Fruit fly (Drosophila melanogaster) whole organism, prepupa: ENCODE results near the gene CG11723.

Experiments
- Blimp-1 ChIP-seq: fragments of 200-800 bp; sonication (Bioruptor generic); optimal IDR thresholded peaks from 3 replicates; lab custom pipeline; 2017; ENCODE audit warnings: missing biosample characterization, missing genetic modification characterization, mild to moderate bottlenecking, moderate library complexity, missing genetic modification reagents
- CG10631 ChIP-seq: fragments of 200-800 bp; sonication (Bioruptor generic); optimal IDR thresholded peaks from 2 replicates; lab custom pipeline; 2016; ENCODE audit warnings: missing biosample characterization, missing genetic modification characterization
- CG10669 ChIP-seq: fragments of 200-800 bp; sonication (Bioruptor generic); optimal IDR thresholded peaks from 3 replicates; lab custom pipeline; 2018; ENCODE audit warnings: missing biosample characterization, mild to moderate bottlenecking, missing genetic modification characterization, moderate library complexity
- CG11294 ChIP-seq: fragments of 200-800 bp; sonication (Bioruptor generic); IDR thresholded peaks from 2 replicates; pipeline ENCODE4 v1.3.6; 2022; ENCODE audit warnings: missing biosample characterization, missing genetic modification characterization
- CG11762 ChIP-seq: fragments of 200-800 bp; sonication (Bioruptor generic); optimal IDR thresholded peaks from 3 replicates; lab custom pipeline; 2016; ENCODE audit warnings: missing biosample characterization, missing genetic modification characterization; ENCODE audit not compliant: insufficient read depth
- CG1621 ChIP-seq: fragments of 200-800 bp; sonication (Bioruptor generic); optimal IDR thresholded peaks from 3 replicates; lab custom pipeline; 2018; ENCODE audit warnings: missing biosample characterization, mild to moderate bottlenecking, missing genetic modification characterization
- CG3032 ChIP-seq: fragments of 200-800 bp; optimal IDR thresholded peaks from 2 replicates; lab custom pipeline; 2019; ENCODE audit warnings: missing biosample characterization, mild to moderate bottlenecking, missing genetic modification characterization, moderate library complexity
- CG31627 ChIP-seq: fragments of 200-800 bp; sonication (Bioruptor generic); optimal IDR thresholded peaks from 3 replicates; lab custom pipeline; 2016; ENCODE audit warnings: missing biosample characterization, missing genetic modification characterization
- CG34406 ChIP-seq: fragments of 200-800 bp; sonication (Bioruptor generic); optimal IDR thresholded peaks from 3 replicates; lab custom pipeline; 2016; ENCODE audit warnings: missing biosample characterization, missing genetic modification characterization
- CG3919 ChIP-seq: fragments of 200-800 bp; sonication (Bioruptor generic); optimal IDR thresholded peaks from 3 replicates; lab custom pipeline; 2016; ENCODE audit warnings: missing biosample characterization, missing genetic modification characterization
- CG4318 ChIP-seq: fragments of 200-800 bp; sonication (Bioruptor generic); optimal IDR thresholded peaks from 3 replicates; lab custom pipeline; 2017; ENCODE audit warnings: missing biosample characterization, mild to moderate bottlenecking, missing genetic modification characterization
- CG6163 ChIP-seq: fragments of 200-800 bp; sonication (Bioruptor generic); IDR thresholded peaks from 3 replicates; pipeline ENCODE4 v1.3.6; 2022; ENCODE audit warnings: missing biosample characterization, missing genetic modification characterization
- CG6276 ChIP-seq: fragments of 200-800 bp; sonication (Bioruptor generic); optimal IDR thresholded peaks from 2 replicates; lab custom pipeline; 2017; ENCODE audit warnings: missing biosample characterization, mild to moderate bottlenecking, missing genetic modification characterization
- CG6792 ChIP-seq: fragments of 200-800 bp; sonication (Bioruptor generic); optimal IDR thresholded peaks from 3 replicates; lab custom pipeline; 2016; ENCODE audit warnings: missing biosample characterization, missing genetic modification characterization
- CG6808 ChIP-seq: fragments of 200-800 bp; sonication (Bioruptor generic); optimal IDR thresholded peaks from 3 replicates; lab custom pipeline; 2017; ENCODE audit warnings: missing biosample characterization, missing genetic modification characterization, mild to moderate bottlenecking, moderate library complexity, missing genetic modification reagents
- CG6854 ChIP-seq: fragments of 200-800 bp; sonication (Bioruptor generic); optimal IDR thresholded peaks from 2 replicates; lab custom pipeline; 2017; ENCODE audit warnings: missing biosample characterization, mild to moderate bottlenecking, missing genetic modification characterization
- CG7368 ChIP-seq: fragments of 200-800 bp; sonication (Bioruptor generic); optimal IDR thresholded peaks from 3 replicates; lab custom pipeline; 2016; ENCODE audit warnings: missing biosample characterization, missing genetic modification characterization
- CG8119 ChIP-seq: fragments of 200-800 bp; sonication (Bioruptor generic); IDR thresholded peaks from 3 replicates; pipeline ENCODE4 v1.3.6; 2022; ENCODE audit warnings: missing biosample characterization, missing genetic modification characterization
- CG8319 ChIP-seq: fragments of 200-800 bp; sonication (Bioruptor generic); optimal IDR thresholded peaks from 3 replicates; lab custom pipeline; 2016; ENCODE audit warnings: missing biosample characterization, missing genetic modification characterization
- CG8632 ChIP-seq: fragments of 200-800 bp; sonication (Bioruptor generic); optimal IDR thresholded peaks from 3 replicates; lab custom pipeline; 2016; ENCODE audit warnings: missing biosample characterization, missing genetic modification characterization
- CG9139 ChIP-seq: fragments of 200-800 bp; sonication (Bioruptor generic); optimal IDR thresholded peaks from 3 replicates; lab custom pipeline; 2017; ENCODE audit warnings: missing biosample characterization, mild to moderate bottlenecking, missing genetic modification characterization
- Eip75B ChIP-seq: fragments of 200-800 bp; sonication (Bioruptor generic); optimal IDR thresholded peaks from 3 replicates; lab custom pipeline; 2016; ENCODE audit warnings: missing biosample characterization, missing genetic modification characterization
- Eip78C ChIP-seq: fragments of 200-800 bp; sonication (Bioruptor generic); peaks from one replicate; lab custom pipeline; 2016; ENCODE audit warnings: missing biosample characterization, missing genetic modification characterization
- Eip93F ChIP-seq: fragments of 200-800 bp; sonication (Bioruptor generic); optimal IDR thresholded peaks from 2 replicates; lab custom pipeline; 2016; ENCODE audit warnings: missing biosample characterization, mild to moderate bottlenecking, missing genetic modification characterization
- Ets21C ChIP-seq: fragments of 200-800 bp; sonication (Bioruptor generic); optimal IDR thresholded peaks from 3 replicates; lab custom pipeline; 2016; ENCODE audit warnings: missing biosample characterization, missing genetic modification characterization
- Ets96B ChIP-seq: fragments of 200-800 bp; optimal IDR thresholded peaks from 2 replicates; lab custom pipeline; 2019; ENCODE audit warnings: missing biosample characterization, mild to moderate bottlenecking, missing genetic modification characterization, moderate library complexity
- Gug ChIP-seq: fragments of 200-800 bp; sonication (Bioruptor generic); IDR thresholded peaks from 2 replicates; pipeline ENCODE4 v1.3.6; 2022; ENCODE audit warnings: missing biosample characterization, missing genetic modification characterization
- Hr38 ChIP-seq: sonication (Bioruptor generic); optimal IDR thresholded peaks from 2 replicates; lab custom pipeline; 2016; ENCODE audit warnings: missing biosample characterization, missing genetic modification characterization
- Hr39 ChIP-seq: fragments of 200-800 bp; sonication (Bioruptor generic); optimal IDR thresholded peaks from 2 replicates; lab custom pipeline; 2016; ENCODE audit warnings: missing biosample characterization, missing genetic modification characterization
- Hr4 ChIP-seq: fragments of 200-800 bp; sonication (Bioruptor generic); optimal IDR thresholded peaks from 3 replicates; lab custom pipeline; 2016; ENCODE audit warnings: missing biosample characterization, missing genetic modification characterization
- Met ChIP-seq: fragments of 200-800 bp; sonication (Bioruptor generic); optimal IDR thresholded peaks from 3 replicates; lab custom pipeline; 2016; ENCODE audit warnings: missing biosample characterization, missing genetic modification characterization
- OdsH ChIP-seq: fragments of 200-800 bp; sonication (Bioruptor generic); optimal IDR thresholded peaks from 3 replicates; lab custom pipeline; 2016; ENCODE audit warnings: missing biosample characterization, missing genetic modification characterization
- Smox ChIP-seq: fragments of 200-800 bp; sonication (Bioruptor generic); optimal IDR thresholded peaks from 3 replicates; lab custom pipeline; 2016; ENCODE audit warnings: missing biosample characterization, missing genetic modification characterization
- Sox14 ChIP-seq: fragments of 200-800 bp; sonication (Bioruptor generic); optimal IDR thresholded peaks from 3 replicates; lab custom pipeline; 2016; ENCODE audit warnings: missing biosample characterization, missing genetic modification characterization
- achi ChIP-seq: fragments of 200-800 bp; sonication (Bioruptor generic); optimal IDR thresholded peaks from 3 replicates; lab custom pipeline; 2016; ENCODE audit warnings: missing biosample characterization, missing genetic modification characterization
- acj6 ChIP-seq: fragments of 200-800 bp; sonication (Bioruptor generic); optimal IDR thresholded peaks from 3 replicates; lab custom pipeline; 2016; ENCODE audit warnings: missing biosample characterization, missing genetic modification characterization
- dac ChIP-seq: fragments of 200-800 bp; sonication (Bioruptor generic); optimal IDR thresholded peaks from 2 replicates; lab custom pipeline; 2017; ENCODE audit warnings: missing biosample characterization, mild to moderate bottlenecking, missing genetic modification characterization
- eg ChIP-seq: fragments of 200-800 bp; sonication (Bioruptor generic); IDR thresholded peaks from 3 replicates; pipeline ENCODE4 v1.3.6; 2022; ENCODE audit warnings: missing biosample characterization, missing genetic modification characterization
- esn ChIP-seq: fragments of 200-800 bp; sonication (Bioruptor generic); optimal IDR thresholded peaks from 2 replicates; lab custom pipeline; 2016; ENCODE audit warnings: missing biosample characterization, mild to moderate bottlenecking, missing genetic modification characterization, moderate library complexity
- fd59A ChIP-seq: fragments of 200-800 bp; sonication (Bioruptor generic); optimal IDR thresholded peaks from 2 replicates; lab custom pipeline; 2017; ENCODE audit warnings: missing biosample characterization, mild to moderate bottlenecking, missing genetic modification characterization, missing genetic modification reagents
- fkh ChIP-seq: fragments of 200-800 bp; sonication (Bioruptor generic); optimal IDR thresholded peaks from 3 replicates; lab custom pipeline; 2017; ENCODE audit warnings: missing biosample characterization, mild to moderate bottlenecking, missing genetic modification characterization, moderate library complexity
- lz ChIP-seq: fragments of 200-800 bp; sonication (Bioruptor generic); optimal IDR thresholded peaks from 3 replicates; lab custom pipeline; 2016; ENCODE audit warnings: missing biosample characterization, missing genetic modification characterization
- net ChIP-seq: fragments of 200-800 bp; sonication (Bioruptor generic); optimal IDR thresholded peaks from 3 replicates; lab custom pipeline; 2016; ENCODE audit warnings: missing biosample characterization, missing genetic modification characterization
- pdm3 ChIP-seq: fragments of 200-800 bp; sonication (Bioruptor generic); optimal IDR thresholded peaks from 3 replicates; lab custom pipeline; 2016; ENCODE audit warnings: missing biosample characterization, missing genetic modification characterization
- spab ChIP-seq: fragments of 200-800 bp; sonication (Bioruptor generic); optimal IDR thresholded peaks from 2 replicates; lab custom pipeline; 2017; ENCODE audit warnings: missing biosample characterization, mild to moderate bottlenecking, missing genetic modification characterization, missing genetic modification reagents
- ss ChIP-seq, 2 experiments: fragments of 200-800 bp; sonication (Bioruptor generic); optimal IDR thresholded peaks; 2 replicates in 1 of 2; 3 replicates in 1 of 2; lab custom pipeline; 2017 to 2018; ENCODE audit warnings: mild to moderate bottlenecking in 2 of 2, missing biosample characterization in 2 of 2, missing genetic modification characterization in 2 of 2, moderate library complexity in 1 of 2
- svp ChIP-seq: fragments of 200-800 bp; sonication (Bioruptor generic); peaks from one replicate; lab custom pipeline; 2016; ENCODE audit warnings: missing biosample characterization, missing genetic modification characterization
- topi ChIP-seq: fragments of 200-800 bp; sonication (Bioruptor generic); optimal IDR thresholded peaks from 3 replicates; lab custom pipeline; 2016; ENCODE audit warnings: missing biosample characterization, missing genetic modification characterization
- vri ChIP-seq: fragments of 200-800 bp; sonication (Bioruptor generic); optimal IDR thresholded peaks from 3 replicates; lab custom pipeline; 2016; ENCODE audit warnings: missing biosample characterization, mild to moderate bottlenecking, missing genetic modification characterization

CG11723 gene

dm6 chr2L:2184659-2185058 lies 37.6 kb upstream of the CG11723 start (continued):
- TF ChIP-seq Met (GFP tag; lab: Kevin White, UChicago) (peak; percentile 50), CG6854 (GFP tag; lab: Kevin White, UChicago) (no peak), Hr38 (GFP tag; lab: Kevin White, UChicago) (no peak), CG9139 (GFP tag; lab: Kevin White, UChicago) (no peak), Hr39 (peak; percentile 6), CG10631 (GFP tag; lab: Kevin White, UChicago) (peak; percentile 56), vri (GFP tag; lab: Kevin White, UChicago) (no peak), esn (GFP tag; lab: Kevin White, UChicago) (peak; percentile 56), CG34406 (peak; percentile 63), Hr4 (GFP tag; lab: Kevin White, UChicago) (no peak), Gug (GFP tag; lab: Robert Waterston, UW) (0 out of 2 replicates have a peak, but pooled peaks have one; percentile 46), CG3032 (tag; lab: Kevin White, UChicago) (peak; percentile 22), fd59A (no peak)

dm6 chr2L:2184129-2184528 lies 37.1 kb upstream of the CG11723 start:
- TF ChIP-seq CG1621: no peak
- TF ChIP-seq svp (GFP tag; lab: Kevin White, UChicago): no peak
- no peak for TF ChIP-seq vri (GFP tag; lab: Kevin White, UChicago)
- no peak for TF ChIP-seq Sox14 (GFP tag; lab: Kevin White, UChicago)
- no peak for TF ChIP-seq CG9139 (GFP tag; lab: Kevin White, UChicago)
- TF ChIP-seq CG8319 (GFP tag; lab: Kevin White, UChicago): no peak
- TF ChIP-seq acj6 (GFP tag; lab: Kevin White, UChicago): no peak
- 0 out of 3 replicates have a peak, but pooled peaks have one; percentile 19 for TF ChIP-seq CG6163 (GFP tag; lab: Robert Waterston, UW)
- no peak for TF ChIP-seq Ets96B (tag; lab: Kevin White, UChicago)
- TF ChIP-seq CG8632 (GFP tag; lab: Kevin White, UChicago): no peak
- no peak for TF ChIP-seq Blimp-1 (GFP tag; lab: Kevin White, UChicago)
- peak; percentile 30 for TF ChIP-seq CG6276
- TF ChIP-seq Ets21C (GFP tag; lab: Kevin White, UChicago): peak; percentile 4
- no peak for TF ChIP-seq Smox (GFP tag; lab: Kevin White, UChicago)
- TF ChIP-seq CG8119: peak; percentile 28; the same call in 1 of the 3 replicates
- TF ChIP-seq Hr39: peak; percentile 34
- no peak for TF ChIP-seq Eip93F (GFP tag; lab: Kevin White, UChicago)
- no peak for TF ChIP-seq Met (GFP tag; lab: Kevin White, UChicago)
- TF ChIP-seq CG10631 (GFP tag; lab: Kevin White, UChicago): no peak
- no peak for TF ChIP-seq CG6792 (GFP tag; lab: Kevin White, UChicago)
- TF ChIP-seq CG11294 (GFP tag; lab: Robert Waterston, UW): peak; percentile 50; the same call in 1 of the 2 replicates
- TF ChIP-seq CG7368 (GFP tag; lab: Kevin White, UChicago): no peak
- no peak for TF ChIP-seq fd59A
- peak; percentile 22 for TF ChIP-seq CG31627 (GFP tag; lab: Kevin White, UChicago)
- no peak for TF ChIP-seq esn (GFP tag; lab: Kevin White, UChicago)
- no peak for TF ChIP-seq CG11762 (GFP tag; lab: Kevin White, UChicago)
- no peak for TF ChIP-seq dac (GFP tag; lab: Kevin White, UChicago)
- no peak for TF ChIP-seq topi (GFP tag; lab: Kevin White, UChicago)
- no peak for TF ChIP-seq fkh (GFP tag; lab: Kevin White, UChicago)
- no peak for TF ChIP-seq CG34406
- TF ChIP-seq spab (GFP tag; lab: Kevin White, UChicago): no peak
- TF ChIP-seq net (GFP tag; lab: Kevin White, UChicago): no peak
- TF ChIP-seq Eip78C: peak; percentile 64
- TF ChIP-seq Gug (GFP tag; lab: Robert Waterston, UW): no peak
- TF ChIP-seq eg (GFP tag; lab: Robert Waterston, UW): peak; percentile 72
- TF ChIP-seq lz (GFP tag; lab: Kevin White, UChicago): no peak
- TF ChIP-seq CG10669 (GFP tag; lab: Kevin White, UChicago): no peak
- TF ChIP-seq OdsH (GFP tag; lab: Kevin White, UChicago): no peak
- TF ChIP-seq Eip75B (GFP tag; lab: Kevin White, UChicago): no peak
- TF ChIP-seq CG4318 (GFP tag; lab: Kevin White, UChicago): peak; percentile 41
- TF ChIP-seq CG6808 (GFP tag; lab: Kevin White, UChicago): no peak
- TF ChIP-seq ss (GFP tag; optimal IDR thresholded peaks at IDR 0.05; lab: Kevin White, UChicago): no peak
- no peak for TF ChIP-seq CG3032 (tag; lab: Kevin White, UChicago)
- TF ChIP-seq CG3919 (GFP tag; lab: Kevin White, UChicago): no peak
- no peak for TF ChIP-seq achi (GFP tag; lab: Kevin White, UChicago)
- TF ChIP-seq pdm3: peak; percentile 42
- TF ChIP-seq CG6854 (GFP tag; lab: Kevin White, UChicago): no peak
